Worm (Caenorhabditis elegans) whole organism, L3 larva: ENCODE results near the gene srh-274.

Experiments used
- R02D3.7 ChIP-seq: fragments of 150-350 bp; optimal IDR thresholded peaks from 2 replicates; lab custom pipeline; 2014; ENCODE audit warnings: missing biosample characterization, missing genetic modification characterization
- ZK546.5 ChIP-seq: sonication (generic microtip); optimal IDR thresholded peaks from 2 replicates; lab custom pipeline; 2017; ENCODE audit warnings: missing biosample characterization, missing genetic modification characterization
- aly-2 ChIP-seq: fragments of 150-350 bp; optimal IDR thresholded peaks from 2 replicates; lab custom pipeline; 2014; ENCODE audit warnings: missing biosample characterization, missing genetic modification characterization
- ceh-16 ChIP-seq: sonication (generic microtip); optimal IDR thresholded peaks from 2 replicates; lab custom pipeline; 2017; ENCODE audit warnings: missing biosample characterization, missing genetic modification characterization
- ceh-28 ChIP-seq: fragments of 150-350 bp; optimal IDR thresholded peaks from 2 replicates; lab custom pipeline; 2014; ENCODE audit warnings: missing biosample characterization, missing genetic modification reagents, missing genetic modification characterization
- ceh-82 ChIP-seq: fragments of 150-350 bp; optimal IDR thresholded peaks from 2 replicates; lab custom pipeline; 2014; ENCODE audit warnings: missing biosample characterization, missing genetic modification characterization
- ceh-9 ChIP-seq: sonication (generic microtip); optimal IDR thresholded peaks from 2 replicates; lab custom pipeline; 2018; ENCODE audit warnings: missing biosample characterization, missing genetic modification characterization
- egl-5 ChIP-seq: fragments of 150-350 bp; optimal IDR thresholded peaks from 2 replicates; lab custom pipeline; 2017; ENCODE audit warnings: missing biosample characterization, missing genetic modification reagents, missing genetic modification characterization, inconsistent platforms
- elt-2 ChIP-seq: sonication (generic microtip); optimal IDR thresholded peaks from 2 replicates; lab custom pipeline; 2016; ENCODE audit warnings: missing genetic modification reagents, mild to moderate bottlenecking, missing genetic modification characterization, missing compliant biosample characterization
- eor-1 ChIP-seq, 2 experiments: fragments of 150-350 bp; optimal IDR thresholded peaks; 2 replicates each; lab custom pipeline; 2014 to 2018; ENCODE audit warnings: missing biosample characterization in 2 of 2, missing genetic modification characterization in 2 of 2
- fkh-10 ChIP-seq: sonication (generic microtip); optimal IDR thresholded peaks from 2 replicates; lab custom pipeline; 2017; ENCODE audit warnings: missing biosample characterization, missing genetic modification reagents, missing genetic modification characterization
- fkh-2 ChIP-seq: fragments of 150-350 bp; optimal IDR thresholded peaks from 2 replicates; lab custom pipeline; 2014; ENCODE audit warnings: missing biosample characterization, missing genetic modification reagents, missing genetic modification characterization
- jun-1 ChIP-seq: fragments of 150-350 bp; optimal IDR thresholded peaks from 2 replicates; lab custom pipeline; 2014; ENCODE audit warnings: missing biosample characterization, missing genetic modification reagents, missing genetic modification characterization
- lin-15B ChIP-seq: fragments of 150-350 bp; optimal IDR thresholded peaks from 2 replicates; lab custom pipeline; 2014; ENCODE audit warnings: missing biosample characterization, missing genetic modification characterization
- lin-39 ChIP-seq: fragments of 150-350 bp; optimal IDR thresholded peaks from 2 replicates; lab custom pipeline; 2018; ENCODE audit warnings: missing biosample characterization, missing genetic modification reagents, missing genetic modification characterization
- mdl-1 ChIP-seq: fragments of 150-350 bp; optimal IDR thresholded peaks from 2 replicates; lab custom pipeline; 2014; ENCODE audit warnings: missing biosample characterization, missing genetic modification characterization
- nfya-1 ChIP-seq: sonication (generic microtip); optimal IDR thresholded peaks from 2 replicates; lab custom pipeline; 2017; ENCODE audit warnings: missing genetic modification characterization, mild to moderate bottlenecking, missing compliant biosample characterization, antibody characterized with exemption, moderate library complexity; ENCODE audit not compliant: insufficient read depth
- nhr-11 ChIP-seq: fragments of 150-350 bp; optimal IDR thresholded peaks from 2 replicates; lab custom pipeline; 2014; ENCODE audit warnings: missing biosample characterization, missing genetic modification characterization
- nhr-23 ChIP-seq: fragments of 150-350 bp; optimal IDR thresholded peaks from 2 replicates; lab custom pipeline; 2014; ENCODE audit warnings: missing biosample characterization, missing genetic modification reagents, missing genetic modification characterization
- nhr-25 ChIP-seq: sonication (generic microtip); optimal IDR thresholded peaks from 2 replicates; lab custom pipeline; 2017; ENCODE audit warnings: missing biosample characterization, missing genetic modification characterization
- nhr-28 ChIP-seq: fragments of 150-350 bp; optimal IDR thresholded peaks from 2 replicates; lab custom pipeline; 2014; ENCODE audit warnings: missing biosample characterization, missing genetic modification characterization
- nhr-76 ChIP-seq: fragments of 150-350 bp; sonication (generic microtip); optimal IDR thresholded peaks from 5 replicates; lab custom pipeline; 2014; ENCODE audit warnings: missing biosample characterization, missing genetic modification characterization
- pha-4 ChIP-seq: fragments of 150-350 bp; optimal IDR thresholded peaks from 2 replicates; lab custom pipeline; 2014; ENCODE audit warnings: missing biosample characterization, missing genetic modification reagents, missing genetic modification characterization
- pqm-1 ChIP-seq: fragments of 150-350 bp; optimal IDR thresholded peaks from 2 replicates; lab custom pipeline; 2017; ENCODE audit warnings: missing biosample characterization, missing genetic modification characterization, inconsistent platforms
- sea-2 ChIP-seq: fragments of 150-350 bp; sonication (generic microtip); optimal IDR thresholded peaks from 4 replicates; lab custom pipeline; 2014; ENCODE audit warnings: missing biosample characterization, missing genetic modification reagents, missing genetic modification characterization
- snpc-4 ChIP-seq: fragments of 150-350 bp; optimal IDR thresholded peaks from 2 replicates; lab custom pipeline; 2014; ENCODE audit warnings: missing biosample characterization, missing genetic modification characterization
- unc-39 ChIP-seq: sonication (generic microtip); optimal IDR thresholded peaks from 4 replicates; lab custom pipeline; 2017; ENCODE audit warnings: missing biosample characterization, missing genetic modification characterization
- unc-62 ChIP-seq: fragments of 150-350 bp; sonication (generic microtip); optimal IDR thresholded peaks from 4 replicates; lab custom pipeline; 2014; ENCODE audit warnings: missing biosample characterization, missing genetic modification reagents, missing genetic modification characterization
- zag-1 ChIP-seq: fragments of 150-350 bp; optimal IDR thresholded peaks from 2 replicates; lab custom pipeline; 2014; ENCODE audit warnings: missing biosample characterization, missing genetic modification characterization
- ztf-4 ChIP-seq: fragments of 150-350 bp; optimal IDR thresholded peaks from 2 replicates; lab custom pipeline; 2014; ENCODE audit warnings: missing biosample characterization, missing genetic modification characterization

The srh-274 gene

ce11 chrII:948091-948490, 34.9 kb upstream of the srh-274 start, which contains the start of gene fbxc-32:
fbxc-32 (minus strand) TSS chrII:948191.
- TF ChIP-seq pqm-1 (tag; lab: Kevin White, UChicago) (no peak), snpc-4 (tag; lab: Kevin White, UChicago) (no peak), nhr-25 (tag; lab: Kevin White, UChicago) (no peak), elt-2 (tag; lab: Kevin White, UChicago) (no peak), unc-39 (tag; lab: Kevin White, UChicago) (no peak), nhr-28 (tag; lab: Kevin White, UChicago) (no peak), R02D3.7 (tag; lab: Kevin White, UChicago) (no peak), nhr-76 (tag; lab: Kevin White, UChicago) (no peak), sea-2 (GFP tag; lab: Kevin White, UChicago) (no peak), lin-39 (no peak), nfya-1 (tag; lab: Kevin White, UChicago) (no peak), ceh-82 (tag; lab: Kevin White, UChicago) (no peak), aly-2 (tag; lab: Kevin White, UChicago) (no peak), fkh-10 (GFP tag; lab: Kevin White, UChicago) (no peak)

ce11 chrII:950374-950773, 32.6 kb upstream of the srh-274 start:
- TF ChIP-seq aly-2 (tag; lab: Kevin White, UChicago) = no peak
- no peak for TF ChIP-seq lin-39
- TF ChIP-seq pqm-1 (tag; lab: Kevin White, UChicago) = no peak
- no peak for TF ChIP-seq unc-39 (tag; lab: Kevin White, UChicago)
- no peak for TF ChIP-seq ztf-4 (tag; lab: Kevin White, UChicago)
- no peak for TF ChIP-seq nhr-28 (tag; lab: Kevin White, UChicago)
- TF ChIP-seq ceh-16 (tag; lab: Kevin White, UChicago) = no peak
- no peak for TF ChIP-seq snpc-4 (tag; lab: Kevin White, UChicago)
- TF ChIP-seq fkh-2 = no peak
- TF ChIP-seq lin-15B (tag; lab: Kevin White, UChicago) = no peak
- TF ChIP-seq pha-4 (tag; lab: Kevin White, UChicago) = no peak
- no peak for TF ChIP-seq nhr-11
- no peak for TF ChIP-seq zag-1
- no peak for TF ChIP-seq elt-2 (tag; lab: Kevin White, UChicago)
- no peak for TF ChIP-seq ceh-9 (tag; lab: Kevin White, UChicago)
- no peak for TF ChIP-seq ceh-82 (tag; lab: Kevin White, UChicago)
- no peak for TF ChIP-seq mdl-1

- TF ChIP-seq nhr-23 (tag; lab: Kevin White, UChicago) = no peak
- no peak for TF ChIP-seq pha-4 (tag; lab: Kevin White, UChicago)
- TF ChIP-seq elt-2 (tag; lab: Kevin White, UChicago) = no peak
- TF ChIP-seq sea-2 (GFP tag; lab: Kevin White, UChicago) = no peak
- no peak for TF ChIP-seq nhr-11
- TF ChIP-seq unc-39 (tag; lab: Kevin White, UChicago) = no peak
- no peak for TF ChIP-seq fkh-2
- no peak for TF ChIP-seq ztf-4 (tag; lab: Kevin White, UChicago)
- TF ChIP-seq lin-15B (tag; lab: Kevin White, UChicago) = no peak
- TF ChIP-seq ceh-82 (tag; lab: Kevin White, UChicago) = no peak
- no peak for TF ChIP-seq egl-5 (tag; lab: Kevin White, UChicago)
- no peak for TF ChIP-seq eor-1 (tag; optimal IDR thresholded peaks at IDR 0.05; lab: Kevin White, UChicago)
- no peak for TF ChIP-seq unc-62 (GFP tag; lab: Kevin White, UChicago)
- TF ChIP-seq zag-1 = no peak
- no peak for TF ChIP-seq ZK546.5 (tag; lab: Kevin White, UChicago)
- TF ChIP-seq aly-2 (tag; lab: Kevin White, UChicago) = no peak
- no peak for TF ChIP-seq ceh-28 (tag; lab: Kevin White, UChicago)
- no peak for TF ChIP-seq snpc-4 (tag; lab: Kevin White, UChicago)
- TF ChIP-seq jun-1 (tag; lab: Kevin White, UChicago) = no peak
- TF ChIP-seq R02D3.7 (tag; lab: Kevin White, UChicago) = no peak
Observed at ce11 chrII:953052-953451, 29.9 kb upstream of the srh-274 start.

- TF ChIP-seq elt-2 (tag; lab: Kevin White, UChicago) = peak; percentile 26
Observed at ce11 chrII:954626-955025, 28.3 kb upstream of the srh-274 start, which contains the start of gene fbxc-7. fbxc-7 (plus strand) TSS chrII:954926.

ce11 chrII:958618-959017, 24.3 kb upstream of the srh-274 start, which contains the start of gene sdz-4:
sdz-4 (plus strand) TSS chrII:958918.
- TF ChIP-seq fkh-2 = no peak
- no peak for TF ChIP-seq R02D3.7 (tag; lab: Kevin White, UChicago)
- no peak for TF ChIP-seq nhr-11
- no peak for TF ChIP-seq snpc-4 (tag; lab: Kevin White, UChicago)
- TF ChIP-seq ceh-82 (tag; lab: Kevin White, UChicago) = no peak
- TF ChIP-seq ceh-28 (tag; lab: Kevin White, UChicago) = no peak
- no peak for TF ChIP-seq lin-15B (tag; lab: Kevin White, UChicago)
- no peak for TF ChIP-seq unc-62 (GFP tag; lab: Kevin White, UChicago)
- no peak for TF ChIP-seq ZK546.5 (tag; lab: Kevin White, UChicago)
- TF ChIP-seq ceh-16 (tag; lab: Kevin White, UChicago) = no peak
